Worm (Caenorhabditis elegans): Measurements from ENCODE around the gene K09C4.1.

DNA sequence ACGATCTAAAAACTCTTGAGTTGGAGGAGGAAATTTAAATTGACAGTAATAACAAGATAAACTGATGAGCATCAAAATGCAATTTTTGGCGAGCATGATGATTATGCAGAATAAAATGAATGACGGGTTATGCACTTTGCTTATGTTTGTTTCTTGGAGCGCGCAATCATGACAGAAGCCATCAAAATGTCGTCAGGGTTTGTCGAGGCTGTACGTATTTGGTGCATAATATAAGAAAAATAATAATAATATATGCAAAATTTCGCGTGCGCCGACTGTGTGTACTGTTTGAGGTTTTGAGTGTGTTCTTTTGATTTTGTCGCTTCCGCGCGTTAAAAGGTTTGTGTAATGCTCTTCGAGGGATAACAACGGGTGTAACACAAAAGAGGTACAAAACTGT lies 51.6 kb downstream of the K09C4.1 start, which contains the start of gene nspg-4:
- TF ChIP-seq ets-4 (tag; optimal IDR thresholded peaks at IDR 0.05), result no peak
- no peak for TF ChIP-seq nhr-232 (tag; optimal IDR thresholded peaks at IDR 0.05)
- TF ChIP-seq T23F11.4 (GFP tag; optimal IDR thresholded peaks at IDR 0.05), result no peak
- TF ChIP-seq pha-4 (tag; optimal IDR thresholded peaks at IDR 0.05), result no peak
- no peak for TF ChIP-seq pqm-1 (tag; optimal IDR thresholded peaks at IDR 0.05)
- no peak for TF ChIP-seq pax-1 (tag; optimal IDR thresholded peaks at IDR 0.05)
